Worm (Caenorhabditis elegans): ENCODE measurements around the gene C24H12.8.

DNA sequence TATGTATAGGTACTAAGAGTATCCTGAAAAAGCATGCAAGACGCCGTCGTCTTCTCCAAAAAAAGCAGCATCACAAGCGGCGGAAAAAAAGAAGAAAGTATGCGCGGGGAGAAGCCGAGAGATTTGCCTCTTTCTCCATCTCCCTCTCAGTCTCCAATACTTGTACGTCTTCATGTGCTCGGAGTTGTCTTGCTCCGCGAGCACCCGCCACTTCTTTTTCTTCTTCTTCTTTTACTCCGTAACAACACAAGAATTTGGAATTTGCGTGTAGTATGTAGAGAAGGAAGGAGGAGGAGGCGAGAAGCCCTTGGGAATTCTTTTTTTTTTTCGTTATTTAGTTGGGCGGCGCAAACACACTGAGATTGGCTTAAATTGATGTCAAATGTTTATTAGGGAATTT is 21.8 kb downstream of the C24H12.8 start:
- no peak for TF ChIP-seq tra-1 (GFP tag; IDR thresholded peaks at IDR 0.05)
- peak in 1 of 2 experiments; percentile 34 for TF ChIP-seq lsy-2 (tag; optimal IDR thresholded peaks at IDR 0.05)
- no peak for TF ChIP-seq jun-1 (tag; optimal IDR thresholded peaks at IDR 0.05)
- no peak for TF ChIP-seq ztf-11 (tag; optimal IDR thresholded peaks at IDR 0.05)
